Fruit fly (Drosophila melanogaster) Kc167 (cell line): ENCODE data around the gene Srp14.

Source experiments
- Myc ChIP-seq: fragments of >200 bp; optimal IDR thresholded peaks from 2 replicates; lab custom pipeline; 2017; ENCODE audit warnings: missing external identifiers
- Sin3A ChIP-seq: fragments of >200 bp; optimal IDR thresholded peaks from 2 replicates; lab custom pipeline; 2018; ENCODE audit warnings: missing external identifiers
- h ChIP-seq: fragments of >200 bp; optimal IDR thresholded peaks from 3 replicates; lab custom pipeline; 2018; ENCODE audit warnings: missing external identifiers
- insv ChIP-seq: fragments of >200 bp; optimal IDR thresholded peaks from 3 replicates; lab custom pipeline; 2018; ENCODE audit warnings: missing external identifiers
- psq ChIP-seq: fragments of >200 bp; optimal IDR thresholded peaks from 2 replicates; lab custom pipeline; 2017; ENCODE audit warnings: missing external identifiers
- ttk ChIP-seq: sonication (Bioruptor generic); optimal IDR thresholded peaks from 2 replicates; lab custom pipeline; 2017; ENCODE audit warnings: missing external identifiers

- TF ChIP-seq insv (lab: Kevin White, UChicago) (no peak), ttk (lab: Kevin White, UChicago) (no peak), h (lab: Kevin White, UChicago) (no peak), psq (lab: Kevin White, UChicago) (no peak), Sin3A (no peak), Myc (lab: Kevin White, UChicago) (no peak)
These were observed 14.6 kb downstream of the Srp14 start for dm6 chr3R:20594194-20595144.
